Worm (Caenorhabditis elegans) whole organism, mixed stage, embryonic: ENCODE measurements around the gene Y49E10.10.

ENCODE experiments used
- bed-3 ChIP-seq: fragments of 200-800 bp; sonication (Bioruptor generic); optimal IDR thresholded peaks from 3 replicates; lab custom pipeline; 2018; ENCODE audit warnings: mild to moderate bottlenecking, missing genetic modification characterization, moderate library complexity, missing compliant biosample characterization
- ceh-43 ChIP-seq: fragments of 200-800 bp; sonication (Bioruptor generic); optimal IDR thresholded peaks from 2 replicates; lab custom pipeline; 2018; ENCODE audit warnings: mild to moderate bottlenecking, missing genetic modification characterization, moderate library complexity, missing compliant biosample characterization
- ceh-83 ChIP-seq: fragments of 200-800 bp; sonication (Bioruptor generic); optimal IDR thresholded peaks from 2 replicates; lab custom pipeline; 2018; ENCODE audit warnings: mild to moderate bottlenecking, missing genetic modification characterization, missing compliant biosample characterization
- ces-1 ChIP-seq: fragments of 150-350 bp; optimal IDR thresholded peaks from 2 replicates; lab custom pipeline; 2014; ENCODE audit warnings: missing biosample characterization, missing genetic modification reagents, missing genetic modification characterization
- drap-1 ChIP-seq: fragments of 200-800 bp; sonication (Bioruptor generic); optimal IDR thresholded peaks from 3 replicates; lab custom pipeline; 2018; ENCODE audit warnings: mild to moderate bottlenecking, missing genetic modification characterization, missing compliant biosample characterization
- elt-1 ChIP-seq: sonication (generic microtip); optimal IDR thresholded peaks from 2 replicates; lab custom pipeline; 2017; ENCODE audit warnings: missing genetic modification characterization, mild to moderate bottlenecking, missing compliant biosample characterization, antibody characterized with exemption, moderate library complexity, borderline replicate concordance; ENCODE audit not compliant: insufficient read depth
- flh-1 ChIP-seq: fragments of 200-800 bp; sonication (Bioruptor generic); optimal IDR thresholded peaks from 2 replicates; lab custom pipeline; 2018; ENCODE audit warnings: mild to moderate bottlenecking, missing genetic modification characterization, moderate library complexity, missing compliant biosample characterization
- ham-2 ChIP-seq: fragments of 200-800 bp; sonication (Bioruptor generic); optimal IDR thresholded peaks from 2 replicates; lab custom pipeline; 2018; ENCODE audit warnings: mild to moderate bottlenecking, missing genetic modification characterization, missing compliant biosample characterization
- hlh-1 ChIP-seq: fragments of 150-350 bp; optimal IDR thresholded peaks from 2 replicates; lab custom pipeline; 2014; ENCODE audit warnings: missing biosample characterization, missing genetic modification reagents, missing genetic modification characterization
- lin-32 ChIP-seq: fragments of 200-800 bp; sonication (Bioruptor generic); optimal IDR thresholded peaks from 2 replicates; lab custom pipeline; 2018; ENCODE audit warnings: mild to moderate bottlenecking, missing genetic modification characterization, missing compliant biosample characterization
- lsy-2 ChIP-seq: fragments of 150-350 bp; optimal IDR thresholded peaks from 2 replicates; lab custom pipeline; 2014; ENCODE audit warnings: missing biosample characterization, missing genetic modification characterization
- mep-1 ChIP-seq: fragments of 150-350 bp; optimal IDR thresholded peaks from 2 replicates; lab custom pipeline; 2017; ENCODE audit warnings: missing biosample characterization, missing genetic modification reagents, missing genetic modification characterization, inconsistent platforms
- nhr-12 ChIP-seq: fragments of 150-350 bp; optimal IDR thresholded peaks from 2 replicates; lab custom pipeline; 2014; ENCODE audit warnings: missing biosample characterization, missing genetic modification characterization
- nhr-2 ChIP-seq: fragments of 150-350 bp; optimal IDR thresholded peaks from 2 replicates; lab custom pipeline; 2014; ENCODE audit warnings: missing biosample characterization, missing genetic modification characterization
- nhr-237 ChIP-seq: fragments of 150-350 bp; optimal IDR thresholded peaks from 2 replicates; lab custom pipeline; 2014; ENCODE audit warnings: missing biosample characterization, missing genetic modification characterization
- nhr-28 ChIP-seq: fragments of 150-350 bp; optimal IDR thresholded peaks from 2 replicates; lab custom pipeline; 2014; ENCODE audit warnings: missing biosample characterization, missing genetic modification characterization
- pha-4 ChIP-seq: fragments of 150-350 bp; optimal IDR thresholded peaks from 2 replicates; lab custom pipeline; 2018; ENCODE audit warnings: missing biosample characterization, missing genetic modification reagents, missing genetic modification characterization
- sptf-1 ChIP-seq: sonication (generic microtip); optimal IDR thresholded peaks from 2 replicates; lab custom pipeline; 2017; ENCODE audit warnings: mild to moderate bottlenecking, missing genetic modification characterization, moderate library complexity, missing compliant biosample characterization
- tbx-8 ChIP-seq: fragments of 200-800 bp; sonication (Bioruptor generic); optimal IDR thresholded peaks from 2 replicates; lab custom pipeline; 2018; ENCODE audit warnings: mild to moderate bottlenecking, missing genetic modification characterization, moderate library complexity, missing compliant biosample characterization
- unc-120 ChIP-seq: sonication (generic microtip); optimal IDR thresholded peaks from 2 replicates; lab custom pipeline; 2017; ENCODE audit warnings: missing genetic modification characterization, missing compliant biosample characterization; ENCODE audit not compliant: poor library complexity, severe bottlenecking
- unc-39 ChIP-seq: fragments of 150-350 bp; optimal IDR thresholded peaks from 2 replicates; lab custom pipeline; 2014; ENCODE audit warnings: missing biosample characterization, missing genetic modification characterization
- unc-62 ChIP-seq: fragments of 150-350 bp; optimal IDR thresholded peaks from 2 replicates; lab custom pipeline; 2014; ENCODE audit warnings: missing biosample characterization, missing genetic modification reagents, missing genetic modification characterization
- zip-8 ChIP-seq: fragments of 150-350 bp; optimal IDR thresholded peaks from 2 replicates; lab custom pipeline; 2014; ENCODE audit warnings: missing biosample characterization, missing genetic modification characterization

The Y49E10.10 gene

ce11 chrIII:12439056-12439455 lies 43.8 kb downstream of the Y49E10.10 start:
- no peak for TF ChIP-seq flh-1
- no peak for TF ChIP-seq unc-62 (GFP tag; lab: Kevin White, UChicago)
- TF ChIP-seq pha-4 (tag; lab: Kevin White, UChicago): no peak
- no peak for TF ChIP-seq mep-1 (tag; lab: Kevin White, UChicago)
- TF ChIP-seq ham-2: no peak
- TF ChIP-seq ces-1 (GFP tag; lab: Kevin White, UChicago): no peak
- TF ChIP-seq ceh-43 (GFP tag; lab: Kevin White, UChicago): no peak
- TF ChIP-seq unc-120: no peak
- TF ChIP-seq lin-32: no peak
- TF ChIP-seq drap-1: no peak
- TF ChIP-seq tbx-8 (GFP tag; lab: Kevin White, UChicago): no peak
- no peak for TF ChIP-seq nhr-2 (tag; lab: Kevin White, UChicago)
- TF ChIP-seq nhr-237 (tag; lab: Kevin White, UChicago): no peak
- no peak for TF ChIP-seq nhr-12 (tag; lab: Kevin White, UChicago)

ce11 chrIII:12443880-12444279 lies 48.6 kb downstream of the Y49E10.10 start:
- TF ChIP-seq lsy-2 (no peak), unc-39 (tag; lab: Kevin White, UChicago) (no peak), elt-1 (tag; lab: Kevin White, UChicago) (no peak), pha-4 (tag; lab: Kevin White, UChicago) (no peak), ceh-43 (GFP tag; lab: Kevin White, UChicago) (no peak), tbx-8 (GFP tag; lab: Kevin White, UChicago) (no peak), mep-1 (tag; lab: Kevin White, UChicago) (no peak), ceh-83 (GFP tag; lab: Kevin White, UChicago) (no peak), nhr-2 (tag; lab: Kevin White, UChicago) (no peak), ces-1 (GFP tag; lab: Kevin White, UChicago) (no peak), sptf-1 (tag; lab: Kevin White, UChicago) (no peak)

ce11 chrIII:12445223-12445622 lies 50.0 kb downstream of the Y49E10.10 start:
- TF ChIP-seq zip-8 (tag; lab: Kevin White, UChicago) (no peak), bed-3 (GFP tag; lab: Kevin White, UChicago) (no peak), tbx-8 (GFP tag; lab: Kevin White, UChicago) (no peak)
- TF ChIP-seq, all 35 proteins: peak for 0

- TF ChIP-seq unc-62 (GFP tag; lab: Kevin White, UChicago) (no peak), nhr-28 (tag; lab: Kevin White, UChicago) (no peak), hlh-1 (tag; lab: Kevin White, UChicago) (no peak)
These were observed 50.8 kb downstream of the Y49E10.10 start, which contains the start of gene Y49E10.18 for ce11 chrIII:12445991-12446502. Gene Y49E10.18 (minus strand): TSS chrIII:12446106.
